Fruit fly (Drosophila melanogaster) whole organism, prepupa: ENCODE results near the gene Eip75B.

Source experiments
- Blimp-1 ChIP-seq: fragments of 200-800 bp; sonication (Bioruptor generic); optimal IDR thresholded peaks from 3 replicates; lab custom pipeline; 2017; ENCODE audit warnings: missing biosample characterization, missing genetic modification characterization, mild to moderate bottlenecking, moderate library complexity, missing genetic modification reagents
- CG10631 ChIP-seq: fragments of 200-800 bp; sonication (Bioruptor generic); optimal IDR thresholded peaks from 2 replicates; lab custom pipeline; 2016; ENCODE audit warnings: missing biosample characterization, missing genetic modification characterization
- CG10669 ChIP-seq: fragments of 200-800 bp; sonication (Bioruptor generic); optimal IDR thresholded peaks from 3 replicates; lab custom pipeline; 2018; ENCODE audit warnings: missing biosample characterization, mild to moderate bottlenecking, missing genetic modification characterization, moderate library complexity
- CG11294 ChIP-seq: fragments of 200-800 bp; sonication (Bioruptor generic); IDR thresholded peaks from 2 replicates; pipeline ENCODE4 v1.3.6; 2022; ENCODE audit warnings: missing biosample characterization, missing genetic modification characterization
- CG11762 ChIP-seq: fragments of 200-800 bp; sonication (Bioruptor generic); optimal IDR thresholded peaks from 3 replicates; lab custom pipeline; 2016; ENCODE audit warnings: missing biosample characterization, missing genetic modification characterization; ENCODE audit not compliant: insufficient read depth
- CG11902 ChIP-seq: fragments of 200-800 bp; sonication (Bioruptor generic); optimal IDR thresholded peaks from 3 replicates; lab custom pipeline; 2016; ENCODE audit warnings: missing biosample characterization, missing genetic modification characterization
- CG15336 ChIP-seq: fragments of 200-800 bp; sonication (Bioruptor generic); IDR thresholded peaks from 2 replicates; pipeline ENCODE4 v1.3.6; 2022; ENCODE audit warnings: missing biosample characterization, missing genetic modification characterization
- CG1621 ChIP-seq: fragments of 200-800 bp; sonication (Bioruptor generic); optimal IDR thresholded peaks from 3 replicates; lab custom pipeline; 2018; ENCODE audit warnings: missing biosample characterization, mild to moderate bottlenecking, missing genetic modification characterization
- CG16779 ChIP-seq: fragments of 200-800 bp; sonication (Bioruptor generic); optimal IDR thresholded peaks from 3 replicates; lab custom pipeline; 2017; ENCODE audit warnings: missing biosample characterization, mild to moderate bottlenecking, missing genetic modification characterization
- CG3032 ChIP-seq: fragments of 200-800 bp; optimal IDR thresholded peaks from 2 replicates; lab custom pipeline; 2019; ENCODE audit warnings: missing biosample characterization, mild to moderate bottlenecking, missing genetic modification characterization, moderate library complexity
- CG31627 ChIP-seq: fragments of 200-800 bp; sonication (Bioruptor generic); optimal IDR thresholded peaks from 3 replicates; lab custom pipeline; 2016; ENCODE audit warnings: missing biosample characterization, missing genetic modification characterization
- CG34406 ChIP-seq: fragments of 200-800 bp; sonication (Bioruptor generic); optimal IDR thresholded peaks from 3 replicates; lab custom pipeline; 2016; ENCODE audit warnings: missing biosample characterization, missing genetic modification characterization
- CG4318 ChIP-seq: fragments of 200-800 bp; sonication (Bioruptor generic); optimal IDR thresholded peaks from 3 replicates; lab custom pipeline; 2017; ENCODE audit warnings: missing biosample characterization, mild to moderate bottlenecking, missing genetic modification characterization
- CG6163 ChIP-seq: fragments of 200-800 bp; sonication (Bioruptor generic); IDR thresholded peaks from 3 replicates; pipeline ENCODE4 v1.3.6; 2022; ENCODE audit warnings: missing biosample characterization, missing genetic modification characterization
- CG6276 ChIP-seq: fragments of 200-800 bp; sonication (Bioruptor generic); optimal IDR thresholded peaks from 2 replicates; lab custom pipeline; 2017; ENCODE audit warnings: missing biosample characterization, mild to moderate bottlenecking, missing genetic modification characterization
- CG6792 ChIP-seq: fragments of 200-800 bp; sonication (Bioruptor generic); optimal IDR thresholded peaks from 3 replicates; lab custom pipeline; 2016; ENCODE audit warnings: missing biosample characterization, missing genetic modification characterization
- CG6808 ChIP-seq: fragments of 200-800 bp; sonication (Bioruptor generic); optimal IDR thresholded peaks from 3 replicates; lab custom pipeline; 2017; ENCODE audit warnings: missing biosample characterization, missing genetic modification characterization, mild to moderate bottlenecking, moderate library complexity, missing genetic modification reagents
- CG8119 ChIP-seq: fragments of 200-800 bp; sonication (Bioruptor generic); IDR thresholded peaks from 3 replicates; pipeline ENCODE4 v1.3.6; 2022; ENCODE audit warnings: missing biosample characterization, missing genetic modification characterization
- CG8319 ChIP-seq: fragments of 200-800 bp; sonication (Bioruptor generic); optimal IDR thresholded peaks from 3 replicates; lab custom pipeline; 2016; ENCODE audit warnings: missing biosample characterization, missing genetic modification characterization
- CG9139 ChIP-seq: fragments of 200-800 bp; sonication (Bioruptor generic); optimal IDR thresholded peaks from 3 replicates; lab custom pipeline; 2017; ENCODE audit warnings: missing biosample characterization, mild to moderate bottlenecking, missing genetic modification characterization
- Eip78C ChIP-seq: fragments of 200-800 bp; sonication (Bioruptor generic); peaks from one replicate; lab custom pipeline; 2016; ENCODE audit warnings: missing biosample characterization, missing genetic modification characterization
- Eip93F ChIP-seq: fragments of 200-800 bp; sonication (Bioruptor generic); optimal IDR thresholded peaks from 2 replicates; lab custom pipeline; 2016; ENCODE audit warnings: missing biosample characterization, mild to moderate bottlenecking, missing genetic modification characterization
- Ets21C ChIP-seq: fragments of 200-800 bp; sonication (Bioruptor generic); optimal IDR thresholded peaks from 3 replicates; lab custom pipeline; 2016; ENCODE audit warnings: missing biosample characterization, missing genetic modification characterization
- Ets96B ChIP-seq: fragments of 200-800 bp; optimal IDR thresholded peaks from 2 replicates; lab custom pipeline; 2019; ENCODE audit warnings: missing biosample characterization, mild to moderate bottlenecking, missing genetic modification characterization, moderate library complexity
- Gug ChIP-seq: fragments of 200-800 bp; sonication (Bioruptor generic); IDR thresholded peaks from 2 replicates; pipeline ENCODE4 v1.3.6; 2022; ENCODE audit warnings: missing biosample characterization, missing genetic modification characterization
- Hr38 ChIP-seq: sonication (Bioruptor generic); optimal IDR thresholded peaks from 2 replicates; lab custom pipeline; 2016; ENCODE audit warnings: missing biosample characterization, missing genetic modification characterization
- Hr39 ChIP-seq: fragments of 200-800 bp; sonication (Bioruptor generic); optimal IDR thresholded peaks from 2 replicates; lab custom pipeline; 2016; ENCODE audit warnings: missing biosample characterization, missing genetic modification characterization
- Hr4 ChIP-seq: fragments of 200-800 bp; sonication (Bioruptor generic); optimal IDR thresholded peaks from 3 replicates; lab custom pipeline; 2016; ENCODE audit warnings: missing biosample characterization, missing genetic modification characterization
- Lpt ChIP-seq: fragments of 200-800 bp; sonication (Bioruptor generic); optimal IDR thresholded peaks from 3 replicates; lab custom pipeline; 2016; ENCODE audit warnings: missing biosample characterization, missing genetic modification characterization
- Met ChIP-seq: fragments of 200-800 bp; sonication (Bioruptor generic); optimal IDR thresholded peaks from 3 replicates; lab custom pipeline; 2016; ENCODE audit warnings: missing biosample characterization, missing genetic modification characterization
- OdsH ChIP-seq: fragments of 200-800 bp; sonication (Bioruptor generic); optimal IDR thresholded peaks from 3 replicates; lab custom pipeline; 2016; ENCODE audit warnings: missing biosample characterization, missing genetic modification characterization
- Smox ChIP-seq: fragments of 200-800 bp; sonication (Bioruptor generic); optimal IDR thresholded peaks from 3 replicates; lab custom pipeline; 2016; ENCODE audit warnings: missing biosample characterization, missing genetic modification characterization
- Sox102F ChIP-seq: fragments of 200-800 bp; sonication (Bioruptor generic); optimal IDR thresholded peaks from 2 replicates; lab custom pipeline; 2016; ENCODE audit warnings: missing biosample characterization, mild to moderate bottlenecking, missing genetic modification characterization
- Sox14 ChIP-seq: fragments of 200-800 bp; sonication (Bioruptor generic); optimal IDR thresholded peaks from 3 replicates; lab custom pipeline; 2016; ENCODE audit warnings: missing biosample characterization, missing genetic modification characterization
- Sox15 ChIP-seq: fragments of 200-800 bp; sonication (Bioruptor generic); optimal IDR thresholded peaks from 3 replicates; lab custom pipeline; 2016; ENCODE audit warnings: missing biosample characterization, missing genetic modification characterization
- achi ChIP-seq: fragments of 200-800 bp; sonication (Bioruptor generic); optimal IDR thresholded peaks from 3 replicates; lab custom pipeline; 2016; ENCODE audit warnings: missing biosample characterization, missing genetic modification characterization
- acj6 ChIP-seq: fragments of 200-800 bp; sonication (Bioruptor generic); optimal IDR thresholded peaks from 3 replicates; lab custom pipeline; 2016; ENCODE audit warnings: missing biosample characterization, missing genetic modification characterization
- cyc ChIP-seq: fragments of 200-800 bp; sonication (Bioruptor generic); optimal IDR thresholded peaks from 3 replicates; lab custom pipeline; 2016; ENCODE audit warnings: missing biosample characterization, missing genetic modification characterization
- dac ChIP-seq: fragments of 200-800 bp; sonication (Bioruptor generic); optimal IDR thresholded peaks from 2 replicates; lab custom pipeline; 2017; ENCODE audit warnings: missing biosample characterization, mild to moderate bottlenecking, missing genetic modification characterization
- dsx ChIP-seq: fragments of 200-800 bp; optimal IDR thresholded peaks from 3 replicates; lab custom pipeline; 2019; ENCODE audit warnings: missing biosample characterization, mild to moderate bottlenecking, missing genetic modification characterization, moderate library complexity; ENCODE audit not compliant: poor library complexity, severe bottlenecking
- eg ChIP-seq: fragments of 200-800 bp; sonication (Bioruptor generic); IDR thresholded peaks from 3 replicates; pipeline ENCODE4 v1.3.6; 2022; ENCODE audit warnings: missing biosample characterization, missing genetic modification characterization
- esn ChIP-seq: fragments of 200-800 bp; sonication (Bioruptor generic); optimal IDR thresholded peaks from 2 replicates; lab custom pipeline; 2016; ENCODE audit warnings: missing biosample characterization, mild to moderate bottlenecking, missing genetic modification characterization, moderate library complexity
- fd59A ChIP-seq: fragments of 200-800 bp; sonication (Bioruptor generic); optimal IDR thresholded peaks from 2 replicates; lab custom pipeline; 2017; ENCODE audit warnings: missing biosample characterization, mild to moderate bottlenecking, missing genetic modification characterization, missing genetic modification reagents
- fd85E ChIP-seq: fragments of 200-800 bp; sonication (Bioruptor generic); optimal IDR thresholded peaks from 3 replicates; lab custom pipeline; 2016; ENCODE audit warnings: missing biosample characterization, missing genetic modification characterization
- fkh ChIP-seq: fragments of 200-800 bp; sonication (Bioruptor generic); optimal IDR thresholded peaks from 3 replicates; lab custom pipeline; 2017; ENCODE audit warnings: missing biosample characterization, mild to moderate bottlenecking, missing genetic modification characterization, moderate library complexity
- lz ChIP-seq: fragments of 200-800 bp; sonication (Bioruptor generic); optimal IDR thresholded peaks from 3 replicates; lab custom pipeline; 2016; ENCODE audit warnings: missing biosample characterization, missing genetic modification characterization
- net ChIP-seq: fragments of 200-800 bp; sonication (Bioruptor generic); optimal IDR thresholded peaks from 3 replicates; lab custom pipeline; 2016; ENCODE audit warnings: missing biosample characterization, missing genetic modification characterization
- pdm3 ChIP-seq: fragments of 200-800 bp; sonication (Bioruptor generic); optimal IDR thresholded peaks from 3 replicates; lab custom pipeline; 2016; ENCODE audit warnings: missing biosample characterization, missing genetic modification characterization
- salr ChIP-seq, 2 experiments: fragments of 200-800 bp; sonication (Bioruptor generic); optimal IDR thresholded peaks; 3 replicates each; lab custom pipeline; 2016 to 2018; ENCODE audit warnings: missing biosample characterization in 2 of 2, missing genetic modification characterization in 2 of 2, mild to moderate bottlenecking in 1 of 2
- ss ChIP-seq, 2 experiments: fragments of 200-800 bp; sonication (Bioruptor generic); optimal IDR thresholded peaks; 2 replicates in 1 of 2; 3 replicates in 1 of 2; lab custom pipeline; 2017 to 2018; ENCODE audit warnings: mild to moderate bottlenecking in 2 of 2, missing biosample characterization in 2 of 2, missing genetic modification characterization in 2 of 2, moderate library complexity in 1 of 2
- svp ChIP-seq: fragments of 200-800 bp; sonication (Bioruptor generic); peaks from one replicate; lab custom pipeline; 2016; ENCODE audit warnings: missing biosample characterization, missing genetic modification characterization
- topi ChIP-seq: fragments of 200-800 bp; sonication (Bioruptor generic); optimal IDR thresholded peaks from 3 replicates; lab custom pipeline; 2016; ENCODE audit warnings: missing biosample characterization, missing genetic modification characterization

Gene Eip75B

DNA sequence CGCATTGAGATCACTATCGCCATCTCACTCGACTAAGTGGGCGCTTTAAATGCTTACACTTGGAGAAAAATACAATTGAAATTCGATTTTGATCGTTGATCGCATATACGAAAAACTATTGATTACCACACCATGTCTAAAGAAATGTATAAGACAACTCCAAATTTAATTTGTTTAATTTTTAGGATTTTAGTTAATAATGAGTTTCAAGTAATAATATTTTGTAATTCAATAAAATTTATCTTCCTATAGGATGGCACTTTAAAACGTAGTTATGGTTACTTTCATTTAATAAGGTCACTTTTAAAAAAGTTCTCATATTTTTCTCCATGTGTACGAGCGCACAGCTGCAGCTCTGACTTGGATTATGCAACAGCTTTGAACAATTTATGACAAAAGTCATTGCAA, 86.0 kb downstream of the Eip75B start:
- TF ChIP-seq lz: peak; percentile 90
- no peak for TF ChIP-seq ss (GFP tag; optimal IDR thresholded peaks at IDR 0.05; lab: Kevin White, UChicago)
- peak; percentile 71 for TF ChIP-seq dac
- peak; percentile 81; the same call in 2 of the 3 replicates for TF ChIP-seq CG6163 (GFP tag; lab: Robert Waterston, UW)
- peak; percentile 90 for TF ChIP-seq net (GFP tag; lab: Kevin White, UChicago)
- TF ChIP-seq CG11762 (GFP tag; lab: Kevin White, UChicago): peak; percentile 73
- peak; percentile 11 for TF ChIP-seq CG6808 (GFP tag; lab: Kevin White, UChicago)
- TF ChIP-seq CG15336 (GFP tag; lab: Robert Waterston, UW): peak; percentile 96
- TF ChIP-seq fd85E (GFP tag; lab: Kevin White, UChicago): peak; percentile 33
- TF ChIP-seq eg (GFP tag; lab: Robert Waterston, UW): peak; percentile 94
- TF ChIP-seq Hr4 (GFP tag; lab: Kevin White, UChicago): peak; percentile 91
- peak; percentile 68 for TF ChIP-seq Sox15 (GFP tag; lab: Kevin White, UChicago)
- peak; percentile 94 for TF ChIP-seq esn (GFP tag; lab: Kevin White, UChicago)
- peak; percentile 92 for TF ChIP-seq Smox
- TF ChIP-seq cyc (GFP tag; lab: Kevin White, UChicago): peak; percentile 90
- no peak for TF ChIP-seq CG9139 (GFP tag; lab: Kevin White, UChicago)
- no peak for TF ChIP-seq fd59A (GFP tag; lab: Kevin White, UChicago)
- peak; percentile 96 for TF ChIP-seq Eip78C
- TF ChIP-seq CG4318 (GFP tag; lab: Kevin White, UChicago): peak; percentile 85
- peak; percentile 79 for TF ChIP-seq Sox14 (GFP tag; lab: Kevin White, UChicago)
- peak; percentile 87 for TF ChIP-seq Sox102F
- TF ChIP-seq CG6792 (GFP tag; lab: Kevin White, UChicago): peak; percentile 68
- peak; percentile 73 for TF ChIP-seq Lpt (GFP tag; lab: Kevin White, UChicago)
- peak; percentile 89 for TF ChIP-seq CG31627 (GFP tag; lab: Kevin White, UChicago)
- peak; percentile 63 for TF ChIP-seq Blimp-1 (GFP tag; lab: Kevin White, UChicago)
- TF ChIP-seq Eip93F: peak; percentile 75
- peak; percentile 91 for TF ChIP-seq Met (GFP tag; lab: Kevin White, UChicago)
- TF ChIP-seq CG11294 (GFP tag; lab: Robert Waterston, UW): peak; percentile 81
- TF ChIP-seq CG6276 (GFP tag; lab: Kevin White, UChicago): peak; percentile 95
- peak; percentile 55 for TF ChIP-seq CG8319
- peak; percentile 77 for TF ChIP-seq CG34406 (GFP tag; lab: Kevin White, UChicago)
- peak; percentile 39 for TF ChIP-seq CG3032
- TF ChIP-seq acj6 (GFP tag; lab: Kevin White, UChicago): peak; percentile 81
- peak; percentile 80 for TF ChIP-seq pdm3 (GFP tag; lab: Kevin White, UChicago)
- no peak for TF ChIP-seq fkh (GFP tag; lab: Kevin White, UChicago)
- TF ChIP-seq topi (GFP tag; lab: Kevin White, UChicago): peak; percentile 94
- peak; percentile 52 for TF ChIP-seq CG10669 (GFP tag; lab: Kevin White, UChicago)
- TF ChIP-seq Hr38 (GFP tag; lab: Kevin White, UChicago): no peak
- peak; percentile 82 for TF ChIP-seq Ets21C (GFP tag; lab: Kevin White, UChicago)
- TF ChIP-seq Hr39 (GFP tag; lab: Kevin White, UChicago): peak; percentile 85
- TF ChIP-seq OdsH (GFP tag; lab: Kevin White, UChicago): peak; percentile 90
- peak in 1 of 2 experiments; percentile 89 for TF ChIP-seq salr (GFP tag; optimal IDR thresholded peaks at IDR 0.05; lab: Kevin White, UChicago)
- peak; percentile 6 for TF ChIP-seq dsx (GFP tag; lab: Kevin White, UChicago)
- peak; percentile 94 for TF ChIP-seq CG8119 (GFP tag; lab: Robert Waterston, UW)
- peak; percentile 81 for TF ChIP-seq achi
- TF ChIP-seq CG11902 (GFP tag; lab: Kevin White, UChicago): peak; percentile 73
- peak; percentile 89 for TF ChIP-seq Gug
- peak; percentile 47 for TF ChIP-seq Ets96B (tag; lab: Kevin White, UChicago)
- TF ChIP-seq svp (GFP tag; lab: Kevin White, UChicago): peak; percentile 96
- peak; percentile 70 for TF ChIP-seq CG16779 (tag; lab: Kevin White, UChicago)
- TF ChIP-seq CG10631 (GFP tag; lab: Kevin White, UChicago): peak; percentile 67
- no peak for TF ChIP-seq CG1621
